Worm (Caenorhabditis elegans) whole organism, late embryonic: ENCODE measurements around the gene alg-2.

ENCODE experiments used
- F13H6.1 ChIP-seq: sonication (generic microtip); optimal IDR thresholded peaks from 2 replicates; lab custom pipeline; 2016; ENCODE audit warnings: missing genetic modification characterization, missing compliant biosample characterization
- K09A11.1 ChIP-seq: sonication (generic microtip); optimal IDR thresholded peaks from 2 replicates; lab custom pipeline; 2017; ENCODE audit warnings: antibody characterized with exemption, mild to moderate bottlenecking, missing genetic modification characterization, missing compliant biosample characterization; ENCODE audit not compliant: insufficient read depth
- T23F11.4 ChIP-seq: fragments of 200-800 bp; sonication (Bioruptor generic); optimal IDR thresholded peaks from 2 replicates; lab custom pipeline; 2018; ENCODE audit warnings: mild to moderate bottlenecking, missing genetic modification characterization, missing compliant biosample characterization
- Y22D7AL.16 ChIP-seq: sonication (generic microtip); optimal IDR thresholded peaks from 2 replicates; lab custom pipeline; 2016; ENCODE audit warnings: missing genetic modification characterization, missing compliant biosample characterization
- ahr-1 ChIP-seq: sonication (generic microtip); optimal IDR thresholded peaks from 2 replicates; lab custom pipeline; 2016; ENCODE audit warnings: missing genetic modification characterization, missing compliant biosample characterization
- ceh-18 ChIP-seq: sonication (generic microtip); optimal IDR thresholded peaks from 2 replicates; lab custom pipeline; 2016; ENCODE audit warnings: missing genetic modification characterization, missing compliant biosample characterization
- ceh-31 ChIP-seq: sonication (generic microtip); optimal IDR thresholded peaks from 2 replicates; lab custom pipeline; 2016; ENCODE audit warnings: missing genetic modification characterization, missing compliant biosample characterization
- ceh-9 ChIP-seq: sonication (generic microtip); optimal IDR thresholded peaks from 2 replicates; lab custom pipeline; 2016; ENCODE audit warnings: mild to moderate bottlenecking, missing genetic modification characterization, inconsistent platforms, missing compliant biosample characterization
- elt-2 ChIP-seq: sonication (generic microtip); optimal IDR thresholded peaks from 2 replicates; lab custom pipeline; 2016; ENCODE audit warnings: missing genetic modification reagents, missing genetic modification characterization, missing compliant biosample characterization
- elt-4 ChIP-seq: sonication (generic microtip); optimal IDR thresholded peaks from 2 replicates; lab custom pipeline; 2016; ENCODE audit warnings: missing genetic modification characterization, missing compliant biosample characterization
- fax-1 ChIP-seq: sonication (generic microtip); optimal IDR thresholded peaks from 2 replicates; lab custom pipeline; 2016; ENCODE audit warnings: missing genotype, missing genetic modification characterization, missing compliant biosample characterization
- fkh-10 ChIP-seq: fragments of 150-350 bp; optimal IDR thresholded peaks from 2 replicates; lab custom pipeline; 2014; ENCODE audit warnings: missing biosample characterization, missing genetic modification reagents, missing genetic modification characterization
- fkh-6 ChIP-seq: sonication (generic microtip); optimal IDR thresholded peaks from 2 replicates; lab custom pipeline; 2016; ENCODE audit warnings: missing genetic modification characterization, missing compliant biosample characterization
- gmeb-2 ChIP-seq: sonication (generic microtip); optimal IDR thresholded peaks from 2 replicates; lab custom pipeline; 2016; ENCODE audit warnings: missing genetic modification characterization, inconsistent platforms, missing compliant biosample characterization
- hlh-15 ChIP-seq: sonication (generic microtip); optimal IDR thresholded peaks from 2 replicates; lab custom pipeline; 2016; ENCODE audit warnings: missing genetic modification characterization, missing compliant biosample characterization
- hlh-6 ChIP-seq: sonication (generic microtip); optimal IDR thresholded peaks from 2 replicates; lab custom pipeline; 2016; ENCODE audit warnings: missing genotype, missing genetic modification characterization, missing compliant biosample characterization
- hlh-8 ChIP-seq: sonication (generic microtip); optimal IDR thresholded peaks from 2 replicates; lab custom pipeline; 2016; ENCODE audit warnings: missing genotype, missing genetic modification characterization, missing compliant biosample characterization
- lim-6 ChIP-seq: sonication (generic microtip); optimal IDR thresholded peaks from 2 replicates; lab custom pipeline; 2016; ENCODE audit warnings: missing genetic modification characterization, missing compliant biosample characterization
- lin-11 ChIP-seq: fragments of 200-800 bp; sonication (Bioruptor generic); optimal IDR thresholded peaks from 2 replicates; lab custom pipeline; 2018; ENCODE audit warnings: mild to moderate bottlenecking, missing genetic modification characterization, missing compliant biosample characterization
- nfya-1 ChIP-seq: sonication (generic microtip); optimal IDR thresholded peaks from 2 replicates; lab custom pipeline; 2017; ENCODE audit warnings: missing genetic modification characterization, mild to moderate bottlenecking, missing compliant biosample characterization, antibody characterized with exemption, moderate library complexity
- nhr-11 ChIP-seq: fragments of 150-350 bp; optimal IDR thresholded peaks from 2 replicates; lab custom pipeline; 2014; ENCODE audit warnings: missing biosample characterization, missing genetic modification characterization
- nhr-232 ChIP-seq: sonication (generic microtip); optimal IDR thresholded peaks from 2 replicates; lab custom pipeline; 2016; ENCODE audit warnings: missing genetic modification characterization, missing compliant biosample characterization
- odd-2 ChIP-seq: sonication (generic microtip); optimal IDR thresholded peaks from 2 replicates; lab custom pipeline; 2017; ENCODE audit warnings: antibody characterized with exemption, mild to moderate bottlenecking, missing genetic modification characterization, missing compliant biosample characterization
- pax-1 ChIP-seq: fragments of 150-350 bp; optimal IDR thresholded peaks from 2 replicates; lab custom pipeline; 2014; ENCODE audit warnings: missing biosample characterization, missing genetic modification characterization
- pqm-1 ChIP-seq: sonication (generic microtip); optimal IDR thresholded peaks from 2 replicates; lab custom pipeline; 2016; ENCODE audit warnings: missing genetic modification characterization, missing compliant biosample characterization
- ref-2 ChIP-seq: sonication (generic microtip); optimal IDR thresholded peaks from 2 replicates; lab custom pipeline; 2016; ENCODE audit warnings: missing genetic modification characterization, missing compliant biosample characterization
- sdc-2 ChIP-seq: sonication (generic microtip); optimal IDR thresholded peaks from 2 replicates; lab custom pipeline; 2016; ENCODE audit warnings: missing genotype, missing genetic modification characterization, missing compliant biosample characterization
- sox-2 ChIP-seq: fragments of 200-800 bp; sonication (Bioruptor generic); IDR thresholded peaks from 2 replicates; pipeline ENCODE4 v1.3.6; 2022; ENCODE audit warnings: missing genetic modification reagents, missing genetic modification characterization, missing compliant biosample characterization
- sox-4 ChIP-seq: sonication (generic microtip); optimal IDR thresholded peaks from 2 replicates; lab custom pipeline; 2017; ENCODE audit warnings: mild to moderate bottlenecking, missing genetic modification characterization, inconsistent platforms, missing compliant biosample characterization
- tbx-2 ChIP-seq: sonication (generic microtip); optimal IDR thresholded peaks from 2 replicates; lab custom pipeline; 2016; ENCODE audit warnings: missing genetic modification characterization, missing compliant biosample characterization
- tbx-7 ChIP-seq: sonication (generic microtip); optimal IDR thresholded peaks from 2 replicates; lab custom pipeline; 2016; ENCODE audit warnings: missing genotype, missing genetic modification characterization, missing compliant biosample characterization
- ttx-3 ChIP-seq: sonication (generic microtip); optimal IDR thresholded peaks from 2 replicates; lab custom pipeline; 2016; ENCODE audit warnings: missing genetic modification reagents, missing genetic modification characterization, missing compliant biosample characterization
- zip-5 ChIP-seq: sonication (generic microtip); optimal IDR thresholded peaks from 2 replicates; lab custom pipeline; 2016; ENCODE audit warnings: missing genetic modification characterization, missing compliant biosample characterization
- ztf-16 ChIP-seq: sonication (generic microtip); optimal IDR thresholded peaks from 2 replicates; lab custom pipeline; 2017; ENCODE audit warnings: missing genetic modification characterization, missing compliant biosample characterization

alg-2 gene

DNA sequence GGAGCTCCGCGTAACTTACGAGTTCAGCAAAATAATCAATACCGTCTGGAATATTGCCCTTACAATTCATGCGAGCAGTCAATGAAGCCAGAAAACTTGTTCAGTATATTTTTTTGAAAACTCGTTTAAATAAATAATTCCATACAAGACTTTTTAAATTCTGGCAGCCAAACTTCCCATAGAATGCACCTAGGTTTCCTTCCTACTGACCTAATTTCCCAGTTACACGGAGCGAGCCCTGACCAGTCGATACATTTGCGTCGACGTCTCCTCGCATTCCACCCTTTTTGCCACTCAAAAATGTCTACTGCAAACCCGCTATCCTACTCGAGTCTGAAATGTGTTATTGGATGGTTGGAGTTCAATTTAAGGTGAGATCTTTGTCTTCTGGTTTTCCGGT, 44.3 kb downstream of the alg-2 start, which contains the start of gene fbxc-30:
Gene fbxc-30, plus strand, starts transcription at position 301 of the 400 bp plus-strand sequence.
- no peak for TF ChIP-seq sdc-2 (tag; lab: Kevin White, UChicago)
- TF ChIP-seq sox-2 (GFP tag; lab: Robert Waterston, UW), result no peak
- no peak for TF ChIP-seq elt-2 (tag; lab: Kevin White, UChicago)

DNA sequence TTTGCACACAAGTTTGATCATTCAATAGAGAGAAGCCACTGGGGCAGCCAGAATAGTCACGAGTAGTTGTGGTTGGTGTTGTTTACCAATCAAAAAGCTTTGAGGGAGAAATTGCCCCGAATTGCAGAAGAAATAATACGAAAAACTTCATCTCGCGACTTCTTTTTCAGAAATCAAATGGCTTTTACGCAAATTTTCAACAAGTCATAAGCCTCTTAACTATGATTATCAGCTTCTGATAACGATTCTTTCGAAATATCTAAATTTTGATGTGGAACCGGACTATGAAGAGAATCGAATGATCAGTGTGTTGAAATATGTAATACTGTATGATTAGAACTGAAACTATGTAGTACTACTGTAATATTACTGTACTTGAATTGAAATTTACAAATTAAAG, 47.3 kb downstream of the alg-2 start:
- TF ChIP-seq hlh-15 (tag; lab: Kevin White, UChicago) (no peak), fkh-10 (GFP tag; lab: Kevin White, UChicago) (no peak), nhr-232 (tag; lab: Kevin White, UChicago) (no peak), ttx-3 (no peak), fax-1 (tag; lab: Kevin White, UChicago) (no peak), lin-11 (tag; lab: Kevin White, UChicago) (no peak), ceh-18 (no peak), ztf-16 (tag; lab: Kevin White, UChicago) (no peak), odd-2 (no peak), pax-1 (tag; lab: Kevin White, UChicago) (no peak), zip-5 (tag; lab: Kevin White, UChicago) (no peak), sdc-2 (tag; lab: Kevin White, UChicago) (no peak)
- TF ChIP-seq, all 69 proteins: peak for 0

DNA sequence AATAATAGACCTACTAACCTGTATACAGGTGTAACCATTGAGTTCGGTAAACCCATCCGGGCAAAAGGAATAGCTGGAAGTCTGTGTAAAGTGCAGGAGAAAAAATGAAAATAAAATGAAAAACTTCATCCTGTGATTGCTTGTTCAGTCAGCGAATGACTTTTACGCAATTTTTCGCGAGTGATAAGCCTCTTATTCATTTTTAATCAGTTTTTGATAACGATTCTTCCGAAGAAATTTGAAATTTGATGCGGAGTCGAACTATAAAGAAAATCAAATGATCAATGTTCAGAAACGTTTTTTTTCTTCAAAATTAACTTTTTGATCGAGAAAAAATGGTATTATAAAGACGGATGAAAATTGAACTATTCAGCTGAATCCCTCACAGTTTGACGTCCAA, 49.8 kb downstream of the alg-2 start:
- TF ChIP-seq sox-4 (tag; lab: Kevin White, UChicago) (no peak), elt-4 (tag; lab: Kevin White, UChicago) (no peak), hlh-8 (no peak), fkh-6 (tag; lab: Kevin White, UChicago) (no peak), T23F11.4 (GFP tag; lab: Kevin White, UChicago) (no peak), tbx-2 (tag; lab: Kevin White, UChicago) (no peak), Y22D7AL.16 (tag; lab: Kevin White, UChicago) (no peak), ztf-16 (tag; lab: Kevin White, UChicago) (no peak), nfya-1 (tag; lab: Kevin White, UChicago) (no peak), ceh-31 (tag; lab: Kevin White, UChicago) (no peak)

DNA sequence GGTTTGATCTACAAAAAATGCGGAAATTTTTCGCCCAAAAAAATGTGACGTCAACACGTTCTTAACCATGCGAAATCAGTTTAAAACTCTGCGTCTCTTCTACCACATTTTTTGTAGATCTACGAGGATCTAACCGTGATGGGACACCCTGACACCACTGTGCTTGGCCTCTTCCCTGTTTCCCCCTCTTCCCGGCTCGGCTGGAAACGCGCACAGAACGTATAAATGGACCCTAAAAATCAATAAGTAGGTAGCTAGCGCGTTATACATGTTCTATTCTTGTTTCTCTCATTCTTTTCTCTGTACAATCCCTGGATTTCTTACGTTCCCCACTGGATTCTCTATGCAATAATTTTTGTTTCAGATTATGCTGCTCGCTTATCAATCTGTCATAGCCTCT, 50.5 kb downstream of the alg-2 start, which contains the start of gene fbxc-28:
Gene fbxc-28, plus strand, starts transcription at position 301 of the 400 bp plus-strand sequence.
- no peak for TF ChIP-seq hlh-6 (tag; lab: Kevin White, UChicago)
- no peak for TF ChIP-seq lim-6 (tag; lab: Kevin White, UChicago)
- TF ChIP-seq K09A11.1, result no peak
- TF ChIP-seq tbx-7 (tag; lab: Kevin White, UChicago), result no peak
- TF ChIP-seq pqm-1 (tag; lab: Kevin White, UChicago), result no peak
- no peak for TF ChIP-seq pax-1 (tag; lab: Kevin White, UChicago)

DNA sequence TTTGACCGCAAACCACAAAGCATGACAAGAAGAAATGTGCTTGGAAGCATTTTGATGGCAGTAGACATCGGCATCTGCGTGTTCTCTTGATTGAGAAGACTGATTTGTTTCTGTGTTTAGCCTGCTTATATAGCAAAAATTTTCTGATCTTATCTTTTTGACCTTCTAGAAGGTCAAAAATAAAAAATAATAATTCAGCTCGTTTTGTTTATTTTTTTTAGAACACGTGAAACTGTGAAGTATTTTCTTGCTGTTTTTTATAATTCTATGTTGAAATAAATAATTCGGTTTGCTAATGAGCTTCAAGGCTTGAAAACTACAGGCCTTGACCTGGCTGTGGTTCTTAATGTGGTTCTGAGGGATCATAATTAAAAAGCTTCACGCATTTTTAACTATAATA, 54.3 kb downstream of the alg-2 start, which contains the start of gene R07C3.13:
Gene R07C3.13, minus strand, starts transcription at position 101 of the 400 bp plus-strand sequence.
- TF ChIP-seq ahr-1 (no peak), ceh-18 (no peak), ceh-31 (tag; lab: Kevin White, UChicago) (no peak), ref-2 (no peak), ceh-9 (no peak), gmeb-2 (tag; lab: Kevin White, UChicago) (no peak), F13H6.1 (tag; lab: Kevin White, UChicago) (no peak), sdc-2 (tag; lab: Kevin White, UChicago) (no peak), lim-6 (tag; lab: Kevin White, UChicago) (no peak), nhr-11 (no peak)
